Fruit fly (Drosophila melanogaster) whole organism, prepupa: ENCODE results near the gene CG7730.
A peak's percentile ranks its signal among the peaks of the same experiment; 100 is the strongest.

Experiments
- Blimp-1 ChIP-seq: fragments of 200-800 bp; sonication (Bioruptor generic); optimal IDR thresholded peaks from 3 replicates; lab custom pipeline; 2017; ENCODE audit warnings: missing biosample characterization, missing genetic modification characterization, mild to moderate bottlenecking, moderate library complexity, missing genetic modification reagents
- CG10631 ChIP-seq: fragments of 200-800 bp; sonication (Bioruptor generic); optimal IDR thresholded peaks from 2 replicates; lab custom pipeline; 2016; ENCODE audit warnings: missing biosample characterization, missing genetic modification characterization
- CG10669 ChIP-seq: fragments of 200-800 bp; sonication (Bioruptor generic); optimal IDR thresholded peaks from 3 replicates; lab custom pipeline; 2018; ENCODE audit warnings: missing biosample characterization, mild to moderate bottlenecking, missing genetic modification characterization, moderate library complexity
- CG11294 ChIP-seq: fragments of 200-800 bp; sonication (Bioruptor generic); IDR thresholded peaks from 2 replicates; pipeline ENCODE4 v1.3.6; 2022; ENCODE audit warnings: missing biosample characterization, missing genetic modification characterization
- CG11762 ChIP-seq: fragments of 200-800 bp; sonication (Bioruptor generic); optimal IDR thresholded peaks from 3 replicates; lab custom pipeline; 2016; ENCODE audit warnings: missing biosample characterization, missing genetic modification characterization; ENCODE audit not compliant: insufficient read depth
- CG11902 ChIP-seq: fragments of 200-800 bp; sonication (Bioruptor generic); optimal IDR thresholded peaks from 3 replicates; lab custom pipeline; 2016; ENCODE audit warnings: missing biosample characterization, missing genetic modification characterization
- CG1621 ChIP-seq: fragments of 200-800 bp; sonication (Bioruptor generic); optimal IDR thresholded peaks from 3 replicates; lab custom pipeline; 2018; ENCODE audit warnings: missing biosample characterization, mild to moderate bottlenecking, missing genetic modification characterization
- CG16779 ChIP-seq: fragments of 200-800 bp; sonication (Bioruptor generic); optimal IDR thresholded peaks from 3 replicates; lab custom pipeline; 2017; ENCODE audit warnings: missing biosample characterization, mild to moderate bottlenecking, missing genetic modification characterization
- CG3032 ChIP-seq: fragments of 200-800 bp; optimal IDR thresholded peaks from 2 replicates; lab custom pipeline; 2019; ENCODE audit warnings: missing biosample characterization, mild to moderate bottlenecking, missing genetic modification characterization, moderate library complexity
- CG31627 ChIP-seq: fragments of 200-800 bp; sonication (Bioruptor generic); optimal IDR thresholded peaks from 3 replicates; lab custom pipeline; 2016; ENCODE audit warnings: missing biosample characterization, missing genetic modification characterization
- CG32006 ChIP-seq: fragments of 200-800 bp; sonication (Bioruptor generic); optimal IDR thresholded peaks from 3 replicates; lab custom pipeline; 2017; ENCODE audit warnings: missing biosample characterization, mild to moderate bottlenecking, missing genetic modification characterization
- CG34406 ChIP-seq: fragments of 200-800 bp; sonication (Bioruptor generic); optimal IDR thresholded peaks from 3 replicates; lab custom pipeline; 2016; ENCODE audit warnings: missing biosample characterization, missing genetic modification characterization
- CG3919 ChIP-seq: fragments of 200-800 bp; sonication (Bioruptor generic); optimal IDR thresholded peaks from 3 replicates; lab custom pipeline; 2016; ENCODE audit warnings: missing biosample characterization, missing genetic modification characterization
- CG4318 ChIP-seq: fragments of 200-800 bp; sonication (Bioruptor generic); optimal IDR thresholded peaks from 3 replicates; lab custom pipeline; 2017; ENCODE audit warnings: missing biosample characterization, mild to moderate bottlenecking, missing genetic modification characterization
- CG6276 ChIP-seq: fragments of 200-800 bp; sonication (Bioruptor generic); optimal IDR thresholded peaks from 2 replicates; lab custom pipeline; 2017; ENCODE audit warnings: missing biosample characterization, mild to moderate bottlenecking, missing genetic modification characterization
- CG6792 ChIP-seq: fragments of 200-800 bp; sonication (Bioruptor generic); optimal IDR thresholded peaks from 3 replicates; lab custom pipeline; 2016; ENCODE audit warnings: missing biosample characterization, missing genetic modification characterization
- CG7368 ChIP-seq: fragments of 200-800 bp; sonication (Bioruptor generic); optimal IDR thresholded peaks from 3 replicates; lab custom pipeline; 2016; ENCODE audit warnings: missing biosample characterization, missing genetic modification characterization
- CG8119 ChIP-seq: fragments of 200-800 bp; sonication (Bioruptor generic); IDR thresholded peaks from 3 replicates; pipeline ENCODE4 v1.3.6; 2022; ENCODE audit warnings: missing biosample characterization, missing genetic modification characterization
- CG8319 ChIP-seq: fragments of 200-800 bp; sonication (Bioruptor generic); optimal IDR thresholded peaks from 3 replicates; lab custom pipeline; 2016; ENCODE audit warnings: missing biosample characterization, missing genetic modification characterization
- CG8632 ChIP-seq: fragments of 200-800 bp; sonication (Bioruptor generic); optimal IDR thresholded peaks from 3 replicates; lab custom pipeline; 2016; ENCODE audit warnings: missing biosample characterization, missing genetic modification characterization
- CG9139 ChIP-seq: fragments of 200-800 bp; sonication (Bioruptor generic); optimal IDR thresholded peaks from 3 replicates; lab custom pipeline; 2017; ENCODE audit warnings: missing biosample characterization, mild to moderate bottlenecking, missing genetic modification characterization
- Eip75B ChIP-seq: fragments of 200-800 bp; sonication (Bioruptor generic); optimal IDR thresholded peaks from 3 replicates; lab custom pipeline; 2016; ENCODE audit warnings: missing biosample characterization, missing genetic modification characterization
- Hr38 ChIP-seq: sonication (Bioruptor generic); optimal IDR thresholded peaks from 2 replicates; lab custom pipeline; 2016; ENCODE audit warnings: missing biosample characterization, missing genetic modification characterization
- Hr39 ChIP-seq: fragments of 200-800 bp; sonication (Bioruptor generic); optimal IDR thresholded peaks from 2 replicates; lab custom pipeline; 2016; ENCODE audit warnings: missing biosample characterization, missing genetic modification characterization
- OdsH ChIP-seq: fragments of 200-800 bp; sonication (Bioruptor generic); optimal IDR thresholded peaks from 3 replicates; lab custom pipeline; 2016; ENCODE audit warnings: missing biosample characterization, missing genetic modification characterization
- Sox14 ChIP-seq: fragments of 200-800 bp; sonication (Bioruptor generic); optimal IDR thresholded peaks from 3 replicates; lab custom pipeline; 2016; ENCODE audit warnings: missing biosample characterization, missing genetic modification characterization
- Sox15 ChIP-seq: fragments of 200-800 bp; sonication (Bioruptor generic); optimal IDR thresholded peaks from 3 replicates; lab custom pipeline; 2016; ENCODE audit warnings: missing biosample characterization, missing genetic modification characterization
- achi ChIP-seq: fragments of 200-800 bp; sonication (Bioruptor generic); optimal IDR thresholded peaks from 3 replicates; lab custom pipeline; 2016; ENCODE audit warnings: missing biosample characterization, missing genetic modification characterization
- cyc ChIP-seq: fragments of 200-800 bp; sonication (Bioruptor generic); optimal IDR thresholded peaks from 3 replicates; lab custom pipeline; 2016; ENCODE audit warnings: missing biosample characterization, missing genetic modification characterization
- dsx ChIP-seq: fragments of 200-800 bp; optimal IDR thresholded peaks from 3 replicates; lab custom pipeline; 2019; ENCODE audit warnings: missing biosample characterization, mild to moderate bottlenecking, missing genetic modification characterization, moderate library complexity; ENCODE audit not compliant: poor library complexity, severe bottlenecking
- esn ChIP-seq: fragments of 200-800 bp; sonication (Bioruptor generic); optimal IDR thresholded peaks from 2 replicates; lab custom pipeline; 2016; ENCODE audit warnings: missing biosample characterization, mild to moderate bottlenecking, missing genetic modification characterization, moderate library complexity
- fd59A ChIP-seq: fragments of 200-800 bp; sonication (Bioruptor generic); optimal IDR thresholded peaks from 2 replicates; lab custom pipeline; 2017; ENCODE audit warnings: missing biosample characterization, mild to moderate bottlenecking, missing genetic modification characterization, missing genetic modification reagents
- fkh ChIP-seq: fragments of 200-800 bp; sonication (Bioruptor generic); optimal IDR thresholded peaks from 3 replicates; lab custom pipeline; 2017; ENCODE audit warnings: missing biosample characterization, mild to moderate bottlenecking, missing genetic modification characterization, moderate library complexity
- net ChIP-seq: fragments of 200-800 bp; sonication (Bioruptor generic); optimal IDR thresholded peaks from 3 replicates; lab custom pipeline; 2016; ENCODE audit warnings: missing biosample characterization, missing genetic modification characterization
- pdm3 ChIP-seq: fragments of 200-800 bp; sonication (Bioruptor generic); optimal IDR thresholded peaks from 3 replicates; lab custom pipeline; 2016; ENCODE audit warnings: missing biosample characterization, missing genetic modification characterization
- salr ChIP-seq, 2 experiments: fragments of 200-800 bp; sonication (Bioruptor generic); optimal IDR thresholded peaks; 3 replicates each; lab custom pipeline; 2016 to 2018; ENCODE audit warnings: missing biosample characterization in 2 of 2, missing genetic modification characterization in 2 of 2, mild to moderate bottlenecking in 1 of 2
- spab ChIP-seq: fragments of 200-800 bp; sonication (Bioruptor generic); optimal IDR thresholded peaks from 2 replicates; lab custom pipeline; 2017; ENCODE audit warnings: missing biosample characterization, mild to moderate bottlenecking, missing genetic modification characterization, missing genetic modification reagents
- svp ChIP-seq: fragments of 200-800 bp; sonication (Bioruptor generic); peaks from one replicate; lab custom pipeline; 2016; ENCODE audit warnings: missing biosample characterization, missing genetic modification characterization
- topi ChIP-seq: fragments of 200-800 bp; sonication (Bioruptor generic); optimal IDR thresholded peaks from 3 replicates; lab custom pipeline; 2016; ENCODE audit warnings: missing biosample characterization, missing genetic modification characterization
- vri ChIP-seq: fragments of 200-800 bp; sonication (Bioruptor generic); optimal IDR thresholded peaks from 3 replicates; lab custom pipeline; 2016; ENCODE audit warnings: missing biosample characterization, mild to moderate bottlenecking, missing genetic modification characterization

Gene CG7730

dm6 chr3L:17015663-17016575 lies 11.4 kb upstream of the CG7730 start, which contains the start of the genes CG6664 and CG7728 (continued):
- no peak for TF ChIP-seq CG9139
- TF ChIP-seq CG3032 (tag; lab: Kevin White, UChicago) = peak; percentile 64
- TF ChIP-seq CG11762 (GFP tag; lab: Kevin White, UChicago) = peak; percentile 37
- TF ChIP-seq esn (GFP tag; lab: Kevin White, UChicago) = peak; percentile 67
- TF ChIP-seq fkh = peak; percentile 99
- peak; percentile 33 for TF ChIP-seq CG3919 (GFP tag; lab: Kevin White, UChicago)
- TF ChIP-seq Hr39 = peak; percentile 56
- peak; percentile 14 for TF ChIP-seq CG6792 (GFP tag; lab: Kevin White, UChicago)
- no peak for TF ChIP-seq vri (GFP tag; lab: Kevin White, UChicago)

- TF ChIP-seq fd59A (GFP tag; lab: Kevin White, UChicago) (no peak), CG8119 (GFP tag; lab: Robert Waterston, UW) (no peak), CG11294 (GFP tag; lab: Robert Waterston, UW) (no peak), CG16779 (tag; lab: Kevin White, UChicago) (no peak), CG1621 (tag; lab: Kevin White, UChicago) (no peak), salr (GFP tag; optimal IDR thresholded peaks at IDR 0.05; lab: Kevin White, UChicago) (no peak), CG8319 (no peak), dsx (GFP tag; lab: Kevin White, UChicago) (no peak), pdm3 (no peak), CG32006 (no peak), CG6276 (GFP tag; lab: Kevin White, UChicago) (no peak)
- TF ChIP-seq, all 60 proteins: peak for 0
Observed at dm6 chr3L:17016576-17016917, 10.8 kb upstream of the CG7730 start.

dm6 chr3L:17022756-17023155 lies 4.6 kb upstream of the CG7730 start, which contains the start of gene CG6652:
Gene CG6652 (minus strand): TSS chr3L:17022856.
- TF ChIP-seq Sox14 (GFP tag; lab: Kevin White, UChicago) = no peak
- TF ChIP-seq Eip75B = no peak
- TF ChIP-seq cyc (GFP tag; lab: Kevin White, UChicago) = no peak
- no peak for TF ChIP-seq CG4318
- no peak for TF ChIP-seq fd59A (GFP tag; lab: Kevin White, UChicago)
- no peak for TF ChIP-seq CG32006
- no peak for TF ChIP-seq spab (GFP tag; lab: Kevin White, UChicago)
- no peak for TF ChIP-seq CG10669 (GFP tag; lab: Kevin White, UChicago)
- TF ChIP-seq CG10631 = no peak
- TF ChIP-seq Hr38 (GFP tag; lab: Kevin White, UChicago) = no peak

dm6 chr3L:17023641-17024040 lies 3.7 kb upstream of the CG7730 start, which contains the start of gene a10:
Gene a10 (minus strand): TSS chr3L:17023741.
- TF ChIP-seq CG8119 (GFP tag; lab: Robert Waterston, UW) (no peak), svp (GFP tag; lab: Kevin White, UChicago) (no peak), Sox15 (no peak), CG7368 (GFP tag; lab: Kevin White, UChicago) (no peak), CG8632 (GFP tag; lab: Kevin White, UChicago) (no peak), Hr38 (GFP tag; lab: Kevin White, UChicago) (no peak)

dm6 chr3L:17024095-17024639 lies 3.1 kb upstream of the CG7730 start, which contains the start of gene Fit2:
Gene Fit2 (plus strand): TSS chr3L:17024328.
- TF ChIP-seq svp (GFP tag; lab: Kevin White, UChicago) (no peak), fd59A (GFP tag; lab: Kevin White, UChicago) (no peak), CG10631 (no peak), Hr39 (no peak), dsx (GFP tag; lab: Kevin White, UChicago) (no peak), CG11902 (no peak), topi (GFP tag; lab: Kevin White, UChicago) (no peak), net (GFP tag; lab: Kevin White, UChicago) (no peak), CG3919 (GFP tag; lab: Kevin White, UChicago) (no peak), CG34406 (GFP tag; lab: Kevin White, UChicago) (no peak), CG4318 (no peak), OdsH (GFP tag; lab: Kevin White, UChicago) (no peak), CG1621 (tag; lab: Kevin White, UChicago) (no peak), achi (GFP tag; lab: Kevin White, UChicago) (no peak), CG10669 (GFP tag; lab: Kevin White, UChicago) (no peak), esn (GFP tag; lab: Kevin White, UChicago) (no peak), Blimp-1 (no peak), CG31627 (GFP tag; lab: Kevin White, UChicago) (no peak), CG6792 (GFP tag; lab: Kevin White, UChicago) (no peak)
- TF ChIP-seq, all 60 proteins: peak for 0
